Worm (Caenorhabditis elegans) whole organism, midembryonic: ENCODE data around the gene ccnk-1.

ENCODE experiments used
- ref-1 ChIP-seq: fragments of 200-800 bp; sonication (Bioruptor generic); conservative IDR thresholded peaks from 2 replicates; pipeline ENCODE4 v1.3.6; 2022; ENCODE audit warnings: missing genetic modification reagents, missing genetic modification characterization, missing compliant biosample characterization
- ztf-23 ChIP-seq: fragments of 200-800 bp; sonication (Bioruptor generic); IDR thresholded peaks from 2 replicates; pipeline ENCODE4 v1.3.6; 2022; ENCODE audit warnings: missing genetic modification reagents, missing genetic modification characterization, missing compliant biosample characterization
- ztf-29 ChIP-seq: fragments of 200-800 bp; sonication (Bioruptor generic); IDR thresholded peaks from 2 replicates; pipeline ENCODE4 v1.3.6; 2022; ENCODE audit warnings: missing genetic modification reagents, missing genetic modification characterization, missing compliant biosample characterization

DNA sequence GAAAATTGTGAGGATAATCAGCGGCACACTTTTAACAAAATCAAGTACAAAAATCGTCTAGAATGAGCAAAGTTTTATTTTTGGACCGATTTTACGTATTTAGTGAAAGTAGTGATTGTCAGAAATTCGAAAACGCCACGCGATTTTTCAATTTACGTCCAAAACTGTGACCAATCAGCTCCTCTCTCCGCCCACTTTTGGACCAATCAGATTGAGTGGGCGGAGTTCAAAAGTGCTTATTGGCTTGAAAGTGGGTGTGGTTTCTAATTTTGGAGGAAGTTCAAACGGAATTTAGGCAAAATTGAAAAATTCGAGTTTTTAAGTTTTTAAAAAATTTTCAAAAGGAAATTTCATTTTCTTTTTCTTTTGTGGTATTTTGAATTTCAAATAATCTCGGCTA lies 2.1 kb downstream of the ccnk-1 start:
- TF ChIP-seq ref-1 (GFP tag; lab: Robert Waterston, UW) = no peak
- TF ChIP-seq ztf-29 (GFP tag; lab: Robert Waterston, UW) = no peak
- TF ChIP-seq ztf-23 (GFP tag; lab: Robert Waterston, UW) = no peak
